Fruit fly (Drosophila melanogaster) whole organism, pupa: ENCODE results near the gene Akh.

ENCODE experiments used
- CG10348 ChIP-seq: fragments of 200-800 bp; sonication (Bioruptor generic); IDR thresholded peaks from 2 replicates; pipeline ENCODE4 v1.3.6; 2022; ENCODE audit warnings: missing biosample characterization, missing genetic modification characterization
- CG12605 ChIP-seq: fragments of 200-800 bp; sonication (Bioruptor generic); IDR thresholded peaks from 2 replicates; pipeline ENCODE4 v1.3.6; 2022; ENCODE audit warnings: missing biosample characterization, missing genetic modification characterization
- CG13204 ChIP-seq: fragments of 200-800 bp; sonication (Bioruptor generic); optimal IDR thresholded peaks from 2 replicates; lab custom pipeline; 2018; ENCODE audit warnings: missing biosample characterization, mild to moderate bottlenecking, missing genetic modification characterization, moderate library complexity
- CG15710 ChIP-seq: fragments of 200-800 bp; sonication (Bioruptor generic); optimal IDR thresholded peaks from 2 replicates; lab custom pipeline; 2018; ENCODE audit warnings: missing biosample characterization, mild to moderate bottlenecking, missing genetic modification characterization, moderate library complexity
- CG17806 ChIP-seq: fragments of 200-800 bp; sonication (Bioruptor generic); optimal IDR thresholded peaks from 2 replicates; lab custom pipeline; 2018; ENCODE audit warnings: missing biosample characterization, mild to moderate bottlenecking, missing genetic modification characterization, moderate library complexity
- CG32121 ChIP-seq: fragments of 200-800 bp; sonication (Bioruptor generic); IDR thresholded peaks from 2 replicates; pipeline ENCODE4 v1.3.6; 2022; ENCODE audit warnings: missing biosample characterization, missing genetic modification characterization
- CG34367 ChIP-seq: fragments of 200-800 bp; sonication (Bioruptor generic); optimal IDR thresholded peaks from 2 replicates; lab custom pipeline; 2018; ENCODE audit warnings: missing biosample characterization, mild to moderate bottlenecking, missing genetic modification characterization
- CG4496 ChIP-seq: fragments of 200-800 bp; sonication (Bioruptor generic); IDR thresholded peaks from 3 replicates; pipeline ENCODE4 v1.3.6; 2022; ENCODE audit warnings: missing biosample characterization, missing genetic modification characterization
- CG8159 ChIP-seq: fragments of 200-800 bp; sonication (Bioruptor generic); optimal IDR thresholded peaks from 3 replicates; lab custom pipeline; 2018; ENCODE audit warnings: missing biosample characterization, mild to moderate bottlenecking, missing genetic modification characterization, moderate library complexity
- CG8301 ChIP-seq: fragments of 200-800 bp; sonication (Bioruptor generic); optimal IDR thresholded peaks from 2 replicates; lab custom pipeline; 2018; ENCODE audit warnings: missing biosample characterization, mild to moderate bottlenecking, missing genetic modification characterization
- CG9948 ChIP-seq: fragments of 200-800 bp; sonication (Bioruptor generic); optimal IDR thresholded peaks from 2 replicates; lab custom pipeline; 2018; ENCODE audit warnings: missing biosample characterization, mild to moderate bottlenecking, missing genetic modification characterization, moderate library complexity
- D1 ChIP-seq: fragments of 200-800 bp; sonication (Bioruptor generic); optimal IDR thresholded peaks from 2 replicates; lab custom pipeline; 2018; ENCODE audit warnings: missing biosample characterization, mild to moderate bottlenecking, missing genetic modification characterization, moderate library complexity
- EcR ChIP-seq: fragments of 200-800 bp; sonication (Bioruptor generic); optimal IDR thresholded peaks from 3 replicates; lab custom pipeline; 2019; ENCODE audit warnings: missing biosample characterization, missing genetic modification characterization, mild to moderate bottlenecking, moderate library complexity, missing genetic modification reagents
- Ets98B ChIP-seq: fragments of 200-800 bp; sonication (Bioruptor generic); IDR thresholded peaks from 2 replicates; pipeline ENCODE4 v1.3.6; 2022; ENCODE audit warnings: missing biosample characterization, missing genetic modification characterization
- Pif1A ChIP-seq: fragments of 200-800 bp; sonication (Bioruptor generic); optimal IDR thresholded peaks from 3 replicates; lab custom pipeline; 2016; ENCODE audit warnings: missing biosample characterization, missing genetic modification characterization
- Pif1B ChIP-seq: fragments of 200-800 bp; sonication (Bioruptor generic); optimal IDR thresholded peaks from 3 replicates; lab custom pipeline; 2016; ENCODE audit warnings: missing biosample characterization, missing genetic modification characterization
- Snoo ChIP-seq: fragments of 200-800 bp; sonication (Bioruptor generic); optimal IDR thresholded peaks from 3 replicates; lab custom pipeline; 2017; ENCODE audit warnings: missing biosample characterization, mild to moderate bottlenecking, missing genetic modification characterization, inconsistent platforms
- fd96Ca ChIP-seq: fragments of 200-800 bp; sonication (Bioruptor generic); IDR thresholded peaks from 3 replicates; pipeline ENCODE4 v1.3.6; 2022; ENCODE audit warnings: missing biosample characterization, missing genetic modification characterization
- gl ChIP-seq: fragments of 200-800 bp; sonication (Bioruptor generic); optimal IDR thresholded peaks from 2 replicates; lab custom pipeline; 2018; ENCODE audit warnings: missing biosample characterization, mild to moderate bottlenecking, missing genetic modification characterization
- rn ChIP-seq: fragments of 200-800 bp; sonication (Bioruptor generic); IDR thresholded peaks from 2 replicates; pipeline ENCODE4 v1.3.6; 2022; ENCODE audit warnings: missing biosample characterization, missing genetic modification characterization

The Akh gene

DNA sequence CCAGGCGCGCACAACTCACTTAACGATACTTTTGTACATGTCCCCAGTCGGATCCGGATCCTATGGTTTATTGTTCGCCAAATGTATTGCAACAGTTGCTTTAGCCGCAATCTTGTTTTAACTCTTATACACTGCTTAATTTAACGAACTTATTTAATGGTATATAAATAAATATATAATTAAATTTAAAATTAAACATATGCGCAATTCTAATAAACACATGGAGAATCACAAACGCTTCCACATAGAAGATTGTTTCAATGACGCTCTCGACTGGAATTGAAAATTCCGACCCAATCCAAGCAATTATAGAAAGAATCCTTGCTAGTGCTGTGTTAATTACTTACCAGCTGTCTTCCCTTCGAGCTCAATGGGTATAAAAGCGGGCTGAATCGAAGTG, at the start of gene Akh:
Gene Akh (plus strand): TSS at position 301 of the 400 bp plus-strand sequence.
- TF ChIP-seq Pif1A (GFP tag; lab: Kevin White, UChicago) (no peak), CG8301 (tag; lab: Kevin White, UChicago) (no peak), CG8159 (no peak), CG34367 (tag; lab: Kevin White, UChicago) (no peak), CG12605 (no peak), CG9948 (no peak), D1 (tag; lab: Kevin White, UChicago) (no peak), EcR (GFP tag; lab: Kevin White, UChicago) (no peak), Snoo (tag; lab: Kevin White, UChicago) (no peak), rn (GFP tag; lab: Robert Waterston, UW) (no peak), CG32121 (GFP tag; lab: Robert Waterston, UW) (no peak), gl (tag; lab: Kevin White, UChicago) (no peak), CG15710 (tag; lab: Kevin White, UChicago) (no peak), CG17806 (tag; lab: Kevin White, UChicago) (no peak), CG13204 (no peak), Ets98B (GFP tag; lab: Robert Waterston, UW) (no peak), fd96Ca (GFP tag; lab: Robert Waterston, UW) (no peak), Pif1B (GFP tag; lab: Kevin White, UChicago) (no peak)

DNA sequence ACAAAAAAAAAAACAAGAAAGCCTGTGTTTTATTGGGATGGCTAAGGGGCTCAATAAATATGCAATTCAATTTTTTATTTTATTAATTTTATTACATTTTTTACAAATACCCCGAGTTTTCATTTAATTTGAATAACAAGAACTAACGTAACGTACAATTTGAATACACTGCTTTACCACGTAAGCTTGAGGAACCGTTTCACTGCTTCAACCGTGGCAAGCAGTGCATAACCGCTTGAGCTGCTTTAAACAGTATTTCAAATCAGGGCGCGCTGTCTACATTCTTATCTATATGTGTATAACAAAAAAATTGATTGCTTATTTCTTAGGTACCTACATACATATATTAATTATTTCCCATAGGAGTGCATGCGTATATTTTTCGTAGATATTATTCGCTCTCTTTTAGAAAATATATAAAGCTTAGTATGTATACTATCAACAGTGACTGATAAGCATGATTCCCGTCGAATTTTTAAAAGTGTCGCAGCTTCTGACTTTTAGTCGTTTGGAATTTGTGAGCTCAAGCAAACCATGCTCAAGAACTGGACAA, 48.5 kb upstream of the Akh start, which contains the start of gene CG14990:
Gene CG14990 (plus strand): TSS at position 503 of the 553 bp plus-strand sequence.
- TF ChIP-seq EcR (GFP tag; lab: Kevin White, UChicago) (no peak), Ets98B (GFP tag; lab: Robert Waterston, UW) (no peak), rn (GFP tag; lab: Robert Waterston, UW) (no peak), CG10348 (no peak), CG8301 (tag; lab: Kevin White, UChicago) (no peak), CG34367 (tag; lab: Kevin White, UChicago) (no peak), CG17806 (tag; lab: Kevin White, UChicago) (no peak), D1 (tag; lab: Kevin White, UChicago) (peak; percentile 97)

DNA sequence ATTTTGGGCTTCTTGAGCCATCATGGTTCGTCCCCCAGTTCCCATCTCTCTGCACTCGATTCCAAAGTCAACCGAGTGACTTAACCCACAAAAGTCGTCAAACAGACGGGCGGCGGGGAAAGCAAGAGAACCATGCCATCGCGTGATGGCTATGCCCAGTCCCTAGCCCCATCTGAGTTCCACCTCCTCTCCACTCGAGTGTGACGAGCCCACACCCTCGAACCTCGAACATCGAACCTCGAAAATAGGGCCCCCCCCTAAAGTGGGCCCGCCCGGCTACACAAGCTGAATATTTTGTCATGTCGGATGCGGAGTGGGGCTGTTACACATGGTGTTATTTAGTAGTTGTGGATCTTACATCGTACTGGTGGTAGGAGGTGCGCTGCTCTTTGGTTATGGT, 44.7 kb upstream of the Akh start:
- no peak for TF ChIP-seq CG17806 (tag; lab: Kevin White, UChicago)
- peak; percentile 46 for TF ChIP-seq EcR (GFP tag; lab: Kevin White, UChicago)

DNA sequence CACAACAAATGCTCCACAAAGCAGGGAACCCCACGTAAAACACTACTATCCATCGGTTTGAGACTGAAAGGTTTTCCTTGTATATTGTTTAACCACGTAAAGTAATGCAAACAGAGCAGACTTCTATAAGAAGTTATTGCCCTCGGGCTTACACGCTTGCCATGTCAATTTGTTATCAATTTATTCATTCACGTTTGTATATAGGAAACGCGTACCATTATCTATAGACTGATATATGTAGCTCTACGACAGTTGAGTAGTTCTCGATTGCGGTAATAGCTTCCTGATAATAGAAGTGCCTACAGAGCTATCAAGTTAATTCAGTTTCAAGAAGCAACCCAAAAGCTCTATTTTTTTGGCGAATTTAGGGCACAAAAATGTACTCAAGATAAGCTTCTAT, 42.1 kb upstream of the Akh start:
- peak; percentile 70 for TF ChIP-seq EcR (GFP tag; lab: Kevin White, UChicago)
- no peak for TF ChIP-seq CG17806 (tag; lab: Kevin White, UChicago)

DNA sequence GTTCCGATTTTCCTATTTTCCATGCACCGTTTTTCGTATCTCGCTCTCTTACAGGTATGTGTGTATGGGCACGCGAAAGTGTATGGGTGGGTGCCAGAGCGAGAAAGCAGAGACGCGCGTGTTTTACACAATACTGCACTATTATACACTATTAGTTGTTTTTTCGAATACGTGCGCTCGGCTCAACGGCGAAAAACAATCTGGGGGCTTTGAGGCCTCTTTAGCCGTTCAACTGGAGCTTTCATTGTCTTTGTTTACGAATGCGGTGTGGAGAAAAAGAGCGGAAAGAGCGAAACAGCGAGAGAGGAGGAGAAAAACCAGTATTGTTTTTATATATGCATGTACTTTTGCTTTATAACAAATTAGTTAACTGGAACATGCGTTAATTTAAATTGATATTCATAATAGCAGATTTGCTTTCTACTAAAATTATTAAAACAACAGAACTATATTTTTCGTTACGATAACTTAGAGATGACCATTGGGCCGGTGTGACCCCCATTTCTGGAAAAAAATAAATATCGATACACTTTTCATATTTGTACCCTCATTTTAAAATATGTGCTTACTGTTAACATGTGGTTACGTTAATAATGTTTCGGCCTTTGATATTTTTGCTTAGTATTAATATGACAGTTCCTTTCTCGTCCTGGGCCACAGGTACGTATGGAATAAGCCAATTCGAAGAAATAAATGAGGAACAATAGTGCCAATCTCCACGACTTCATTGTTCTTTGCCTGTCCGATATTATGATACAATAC, 38.6 kb upstream of the Akh start, which contains the start of gene CG14995:
Gene CG14995 (minus strand): TSS at position 761 of the 762 bp plus-strand sequence.
- TF ChIP-seq gl (tag; lab: Kevin White, UChicago) (no peak), fd96Ca (GFP tag; lab: Robert Waterston, UW) (peak; percentile 34; the same call in 1 of the 3 replicates), Pif1B (GFP tag; lab: Kevin White, UChicago) (peak; percentile 39), CG17806 (tag; lab: Kevin White, UChicago) (no peak), CG15710 (tag; lab: Kevin White, UChicago) (no peak), D1 (tag; lab: Kevin White, UChicago) (no peak), CG4496 (GFP tag; lab: Robert Waterston, UW) (peak; percentile 66; the same call in 2 of the 3 replicates), Snoo (tag; lab: Kevin White, UChicago) (no peak), CG34367 (tag; lab: Kevin White, UChicago) (no peak), Ets98B (GFP tag; lab: Robert Waterston, UW) (peak; percentile 67), CG12605 (peak; percentile 54; the same call in 1 of the 2 replicates), CG10348 (no peak), EcR (GFP tag; lab: Kevin White, UChicago) (peak; percentile 36), Pif1A (GFP tag; lab: Kevin White, UChicago) (peak; percentile 33), CG32121 (GFP tag; lab: Robert Waterston, UW) (peak; percentile 37; the same call in 1 of the 2 replicates)

DNA sequence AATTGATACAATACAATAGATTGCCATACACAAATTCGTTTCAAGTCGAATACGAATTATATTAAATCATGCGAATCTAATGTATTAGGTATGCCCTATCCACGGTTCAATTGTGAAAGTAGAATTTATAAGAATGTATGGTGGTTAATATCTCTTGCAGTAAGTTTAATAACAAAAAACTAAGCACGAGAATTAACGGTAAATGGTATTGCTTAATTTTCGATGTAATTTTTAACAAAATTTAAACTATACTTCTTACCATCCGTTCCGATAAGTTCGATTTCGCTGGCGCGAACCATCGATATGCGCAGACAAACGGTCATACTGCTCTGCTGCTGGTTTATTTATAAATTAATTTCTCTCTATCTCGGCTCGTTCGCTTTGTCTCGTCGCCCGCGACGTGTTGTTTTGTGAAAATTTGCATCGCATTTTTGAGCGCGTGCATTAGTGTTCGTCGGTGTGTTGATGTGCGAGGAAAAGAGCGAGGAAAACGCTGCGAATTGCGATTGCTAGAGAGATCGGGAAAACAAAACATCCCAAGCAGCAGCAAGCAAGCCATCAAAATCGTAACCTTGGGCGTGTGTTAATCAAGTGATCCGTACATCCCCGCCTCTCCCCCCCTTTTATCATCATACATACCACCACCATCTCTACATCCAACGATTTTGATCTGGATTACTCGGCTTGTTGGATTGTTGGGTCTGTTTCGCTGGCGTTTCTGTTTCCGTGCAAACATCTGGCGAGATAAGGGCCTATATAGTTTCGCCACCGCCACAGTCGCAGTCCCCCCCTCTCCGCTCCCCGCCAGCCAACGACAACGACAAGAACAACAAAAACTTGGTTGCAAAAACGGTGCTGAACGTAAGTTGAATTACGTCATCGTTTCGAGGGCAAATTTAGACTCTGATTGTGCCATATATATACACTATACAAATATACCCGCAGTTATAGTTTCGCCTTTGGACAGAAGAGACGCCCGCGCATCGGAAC, 37.7 kb upstream of the Akh start, which contains the start of gene Fit1:
Gene Fit1 (plus strand): TSS at position 307 of the 990 bp plus-strand sequence.
- no peak for TF ChIP-seq Snoo (tag; lab: Kevin White, UChicago)
- TF ChIP-seq CG12605: 0 out of 2 replicates have a peak, but pooled peaks have one; percentile 34
- TF ChIP-seq EcR (GFP tag; lab: Kevin White, UChicago): peak; percentile 42
